Worm (Caenorhabditis elegans): Measurements from ENCODE around the gene B0024.13.
"Not testable (repeated sequence)": the region's sequence is repeated elsewhere in the genome, so short reads cannot be mapped to it uniquely, and the experiment has no call there.

B0024.13 gene

ce11 chrV:10314371-10314770, 6.1 kb upstream of the B0024.13 start, which contains the start of gene trx-2:
Gene trx-2 (plus strand): TSS chrV:10314671.
- TF ChIP-seq unc-62 (GFP tag; optimal IDR thresholded peaks at IDR 0.05) = no peak

ce11 chrV:10317294-10317693, 3.2 kb upstream of the B0024.13 start, which contains the start of gene asps-1:
Gene asps-1 (minus strand): TSS chrV:10317394.
- TF ChIP-seq unc-62 (GFP tag; optimal IDR thresholded peaks at IDR 0.05) = no peak

ce11 chrV:10319434-10319833, 1.1 kb upstream of the B0024.13 start, which contains the start of gene B0024.11:
Gene B0024.11 (minus strand): TSS chrV:10319534.
- no peak for TF ChIP-seq unc-62 (GFP tag; optimal IDR thresholded peaks at IDR 0.05)

DNA sequence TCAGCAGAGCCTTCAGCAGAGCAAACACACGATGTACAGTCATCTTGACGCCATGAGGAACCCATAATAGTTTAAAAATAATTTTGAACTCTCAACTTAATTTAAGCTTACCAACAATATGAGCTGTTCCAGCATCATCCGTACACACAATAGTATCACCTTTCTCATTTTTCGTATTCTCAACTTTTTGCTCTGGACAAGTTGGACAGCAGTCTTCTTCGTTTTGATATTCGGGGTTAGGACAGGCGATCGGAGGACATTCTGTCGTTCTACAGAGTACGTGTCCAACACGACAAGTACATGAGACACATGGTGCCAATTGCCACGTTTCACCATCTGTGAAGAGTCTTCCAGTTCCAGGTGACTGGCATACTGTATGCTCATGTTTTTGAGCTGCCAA, 3.0 kb downstream of the B0024.13 start:
- TF ChIP-seq unc-62 (GFP tag; optimal IDR thresholded peaks at IDR 0.05) = no peak

DNA sequence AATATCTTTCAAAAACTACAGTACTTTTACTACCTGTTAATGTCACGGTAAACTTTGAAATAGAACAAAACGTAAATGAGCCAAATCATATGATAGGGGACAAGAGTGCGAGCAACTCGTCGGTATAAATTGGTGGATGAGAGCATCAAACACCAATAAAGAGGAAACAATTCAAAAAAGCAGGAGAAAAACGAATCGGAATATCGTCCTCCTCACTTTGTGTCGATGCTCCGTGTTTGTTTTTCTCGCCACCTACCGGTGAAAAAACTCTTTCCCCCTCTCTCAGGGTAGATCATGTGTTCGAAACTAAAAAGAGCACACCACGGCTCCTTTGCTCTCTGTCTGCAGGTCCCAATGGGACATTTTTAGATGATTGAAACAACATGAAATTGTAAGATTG, 7.6 kb downstream of the B0024.13 start:
- TF ChIP-seq unc-62 (GFP tag; optimal IDR thresholded peaks at IDR 0.05) = no peak

- TF ChIP-seq unc-62 (GFP tag; optimal IDR thresholded peaks at IDR 0.05) = no peak
Measured at ce11 chrV:10332012-10332411, 11.5 kb downstream of the B0024.13 start, which contains the start of gene crm-1. Gene crm-1 (minus strand): TSS chrV:10332112.

DNA sequence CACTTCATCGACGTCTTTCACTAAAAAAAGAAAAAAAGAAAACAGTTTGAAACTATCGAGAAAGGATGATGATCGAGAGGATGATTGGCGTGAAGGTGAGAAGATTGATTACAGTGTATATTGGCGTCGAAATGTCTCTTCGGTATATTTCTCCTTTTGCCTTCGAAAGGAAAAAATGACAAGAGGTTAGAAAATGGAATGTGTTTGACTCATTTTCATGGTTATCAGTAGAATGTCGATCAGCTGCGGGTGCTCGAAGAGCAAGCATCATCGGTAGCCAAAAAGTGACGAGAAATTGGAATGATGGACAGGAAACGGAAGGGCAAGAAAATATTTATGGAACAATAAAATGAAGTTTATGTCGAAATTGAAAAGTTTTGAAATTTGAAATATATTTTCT, 13.3 kb downstream of the B0024.13 start:
- TF ChIP-seq unc-62 (GFP tag; optimal IDR thresholded peaks at IDR 0.05) = no peak

- TF ChIP-seq unc-62 (GFP tag; optimal IDR thresholded peaks at IDR 0.05) = no peak
Measured at ce11 chrV:10338305-10338992, 17.9 kb downstream of the B0024.13 start, which contains the start of gene arx-2. Gene arx-2 (minus strand): TSS chrV:10338355.

DNA sequence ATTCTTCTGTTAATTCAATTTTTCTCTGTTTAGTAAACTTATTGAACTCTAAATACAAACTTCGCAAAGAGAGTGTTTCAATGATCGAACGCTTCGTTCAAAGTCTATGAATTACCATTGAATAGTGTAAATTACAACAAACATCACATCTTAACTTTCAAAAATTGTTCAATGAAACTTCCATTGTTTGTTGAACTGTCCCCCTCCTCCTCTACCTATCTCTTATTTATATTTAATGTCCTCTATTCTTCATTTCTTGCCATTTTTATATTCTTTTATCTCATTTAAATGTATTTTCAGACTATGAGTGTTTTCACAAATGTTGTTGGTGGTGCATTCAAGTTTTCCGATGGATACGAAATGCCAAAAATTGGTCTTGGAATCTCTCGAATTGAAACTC, 18.7 kb downstream of the B0024.13 start, which contains the start of gene K07C5.2:
TSS of gene K07C5.2 (plus strand) at position 301 of the 400 bp plus-strand sequence.
- no peak for TF ChIP-seq unc-62 (GFP tag; optimal IDR thresholded peaks at IDR 0.05)

- not testable (repeated sequence) for TF ChIP-seq unc-62 (GFP tag; optimal IDR thresholded peaks at IDR 0.05)
Measured at ce11 chrV:10341905-10342328, 21.4 kb downstream of the B0024.13 start, which contains the start of gene K07C5.13. Gene K07C5.13 (plus strand): TSS chrV:10342055.

DNA sequence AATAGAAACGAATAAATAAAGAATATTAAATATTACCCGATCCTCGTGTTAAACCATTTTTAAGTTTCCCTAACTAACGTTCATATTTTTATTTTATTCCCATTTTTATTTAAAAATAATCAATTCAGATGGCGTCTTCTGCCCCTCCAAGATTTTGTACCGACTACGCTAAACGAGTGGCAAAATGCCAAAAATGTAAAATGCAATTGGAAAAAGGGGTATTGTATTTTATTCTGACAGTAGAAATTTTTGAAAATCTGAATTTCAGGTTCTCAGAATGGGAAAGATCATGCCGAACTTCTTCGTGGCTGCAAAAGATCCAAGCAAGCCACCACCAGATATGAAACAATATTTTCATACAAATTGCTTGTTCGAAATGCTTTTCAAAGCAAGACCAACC, 22.4 kb downstream of the B0024.13 start, which contains the start of gene K07C5.3:
TSS of gene K07C5.3 (plus strand) at position 129 of the 400 bp plus-strand sequence.
- no peak for TF ChIP-seq unc-62 (GFP tag; optimal IDR thresholded peaks at IDR 0.05)

DNA sequence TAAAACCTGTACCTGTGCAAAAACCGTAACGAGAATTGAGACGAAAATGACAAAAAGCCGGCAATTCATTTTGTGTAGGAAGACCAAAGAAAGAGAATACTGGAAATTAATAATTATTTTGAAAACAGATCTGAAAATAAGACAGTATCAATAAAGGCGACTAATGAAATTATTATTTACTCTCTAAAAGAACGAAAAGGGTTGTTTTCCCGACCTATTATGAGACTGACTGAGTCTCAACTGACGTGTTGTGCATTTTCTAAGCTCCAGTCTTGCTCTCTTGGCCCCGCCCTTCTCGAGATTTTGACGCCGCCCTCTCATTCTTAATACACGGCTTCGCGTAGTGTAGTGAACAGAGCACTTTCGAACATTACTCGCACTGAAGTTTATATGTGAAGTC, 29.5 kb downstream of the B0024.13 start, which contains the start of gene K07C5.9:
TSS of gene K07C5.9 (minus strand) at position 101 of the 400 bp plus-strand sequence.
- TF ChIP-seq unc-62 (GFP tag; optimal IDR thresholded peaks at IDR 0.05) = no peak

- no peak for TF ChIP-seq unc-62 (GFP tag; optimal IDR thresholded peaks at IDR 0.05)
Measured at ce11 chrV:10352928-10353427, 32.5 kb downstream of the B0024.13 start, which contains the start of gene nol-56. Gene nol-56 (minus strand): TSS chrV:10352978.

DNA sequence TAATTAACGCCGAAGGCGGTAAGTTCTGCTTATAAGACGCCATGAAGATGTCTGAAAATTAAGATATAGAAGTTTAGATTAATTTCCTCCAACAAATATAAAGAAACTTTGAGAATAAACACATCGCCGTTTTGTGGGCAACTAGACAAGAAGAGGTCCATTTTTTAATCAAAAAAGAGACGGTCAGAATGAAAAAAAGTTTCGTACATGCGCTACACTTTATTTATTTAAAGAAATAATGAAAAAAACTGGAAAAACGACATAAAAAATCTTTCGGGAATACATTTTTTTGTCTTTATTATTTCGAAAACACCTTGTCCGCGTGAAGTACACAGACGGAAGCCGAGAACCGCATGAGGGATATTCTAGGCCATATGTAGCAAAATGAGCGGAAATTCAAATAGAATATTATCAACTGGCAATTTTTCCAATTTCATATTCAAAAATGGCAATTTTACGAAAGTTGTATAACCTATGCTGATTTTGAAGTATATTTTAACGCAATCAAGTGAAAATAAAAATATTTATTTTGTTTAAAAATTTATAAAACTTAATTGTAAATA, 35.3 kb downstream of the B0024.13 start, which contains the start of gene sluh-7:
TSS of gene sluh-7 (minus strand) at position 51 of the 563 bp plus-strand sequence.
- no peak for TF ChIP-seq unc-62 (GFP tag; optimal IDR thresholded peaks at IDR 0.05)

- no peak for TF ChIP-seq unc-62 (GFP tag; optimal IDR thresholded peaks at IDR 0.05)
Measured at ce11 chrV:10357467-10357953, 37.0 kb downstream of the B0024.13 start, which contains the start of gene ceeh-2. Gene ceeh-2 (minus strand): TSS chrV:10357903.

DNA sequence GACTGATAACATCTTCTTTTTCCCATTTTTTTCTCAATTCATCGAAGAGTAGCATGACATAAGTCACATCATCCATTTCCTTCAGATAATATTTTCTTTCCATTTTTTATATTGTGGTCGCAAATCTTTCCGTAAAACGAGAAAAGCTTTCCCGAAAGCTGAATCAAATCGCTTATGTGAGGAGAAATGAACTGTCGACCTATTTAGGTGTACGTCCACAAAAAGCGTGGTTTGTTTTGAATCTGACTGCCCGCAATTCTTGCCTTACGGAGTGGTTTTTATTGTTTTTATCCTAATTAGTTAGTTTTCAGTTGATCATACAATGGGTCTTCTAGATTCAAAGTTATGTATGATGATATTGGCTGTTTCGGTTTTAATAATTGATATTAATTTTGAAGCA, 37.7 kb downstream of the B0024.13 start, which contains the start of gene ttll-15:
TSS of gene ttll-15 (plus strand) at position 301 of the 400 bp plus-strand sequence.
- TF ChIP-seq unc-62 (GFP tag; optimal IDR thresholded peaks at IDR 0.05) = no peak
